Worm (Caenorhabditis elegans): Measurements from ENCODE around the gene scl-19.

ce11 chrV:18737646-18738045 lies 5.9 kb downstream of the scl-19 start:
- TF ChIP-seq ztf-4 (tag; optimal IDR thresholded peaks at IDR 0.05) (no peak), lin-11 (tag; optimal IDR thresholded peaks at IDR 0.05) (no peak), nhr-23 (tag; optimal IDR thresholded peaks at IDR 0.05) (no peak), nhr-12 (tag; optimal IDR thresholded peaks at IDR 0.05) (no peak)
